Worm (Caenorhabditis elegans) whole organism, early embryonic: ENCODE data around the gene D1014.6.

Experiments
- B0310.2 ChIP-seq: sonication (generic microtip); optimal IDR thresholded peaks from 2 replicates; lab custom pipeline; 2016; ENCODE audit warnings: mild to moderate bottlenecking, missing genetic modification characterization, missing compliant biosample characterization
- F13C5.2 ChIP-seq: sonication (generic microtip); optimal IDR thresholded peaks from 2 replicates; lab custom pipeline; 2017; ENCODE audit warnings: mild to moderate bottlenecking, missing genetic modification characterization, inconsistent platforms, missing compliant biosample characterization
- aly-1 ChIP-seq: sonication (generic microtip); optimal IDR thresholded peaks from 2 replicates; lab custom pipeline; 2016; ENCODE audit warnings: missing genetic modification characterization, missing compliant biosample characterization
- ama-1 ChIP-seq: fragments of 150-350 bp; optimal IDR thresholded peaks from 2 replicates; lab custom pipeline; 2014
- ceh-13 ChIP-seq: fragments of 200-800 bp; sonication (Bioruptor generic); optimal IDR thresholded peaks from 2 replicates; lab custom pipeline; 2018; ENCODE audit warnings: mild to moderate bottlenecking, missing genetic modification characterization, missing compliant biosample characterization
- ceh-36 ChIP-seq: sonication (generic microtip); optimal IDR thresholded peaks from 2 replicates; lab custom pipeline; 2016; ENCODE audit warnings: missing genetic modification characterization, inconsistent platforms, missing compliant biosample characterization
- ets-7 ChIP-seq: sonication (generic microtip); optimal IDR thresholded peaks from 2 replicates; lab custom pipeline; 2016; ENCODE audit warnings: missing genotype, missing genetic modification characterization, missing compliant biosample characterization
- flt-1 ChIP-seq: fragments of 200-800 bp; sonication (Bioruptor generic); IDR thresholded peaks from 2 replicates; pipeline ENCODE4 v1.3.6; 2022; ENCODE audit warnings: missing genetic modification characterization, missing compliant biosample characterization
- hmbx-1 ChIP-seq: sonication (generic microtip); optimal IDR thresholded peaks from 2 replicates; lab custom pipeline; 2016; ENCODE audit warnings: mild to moderate bottlenecking, missing genetic modification characterization, missing compliant biosample characterization
- hmg-4 ChIP-seq: fragments of 200-800 bp; sonication (Bioruptor generic); optimal IDR thresholded peaks from 2 replicates; lab custom pipeline; 2018; ENCODE audit warnings: mild to moderate bottlenecking, missing genetic modification characterization, missing compliant biosample characterization
- hnd-1 ChIP-seq: sonication (generic microtip); optimal IDR thresholded peaks from 2 replicates; lab custom pipeline; 2016; ENCODE audit warnings: missing genetic modification characterization, missing compliant biosample characterization
- pes-1 ChIP-seq: fragments of 200-800 bp; sonication (Bioruptor generic); IDR thresholded peaks from 2 replicates; pipeline ENCODE4 v1.3.6; 2022; ENCODE audit warnings: missing genetic modification reagents, missing genetic modification characterization, missing compliant biosample characterization
- scrt-1 ChIP-seq: fragments of 200-800 bp; sonication (Bioruptor generic); IDR thresholded peaks from 2 replicates; pipeline ENCODE4 v1.3.6; 2022; ENCODE audit warnings: missing genetic modification characterization, missing compliant biosample characterization
- sea-1 ChIP-seq: fragments of 200-800 bp; sonication (Bioruptor generic); conservative IDR thresholded peaks from 2 replicates; pipeline ENCODE4 v1.3.6; 2022; ENCODE audit warnings: missing genetic modification characterization, missing compliant biosample characterization
- tbx-11 ChIP-seq: fragments of 200-800 bp; sonication (Bioruptor generic); IDR thresholded peaks from 2 replicates; pipeline ENCODE4 v1.3.6; 2022; ENCODE audit warnings: missing genetic modification characterization, missing compliant biosample characterization
- tbx-37 ChIP-seq: fragments of 200-800 bp; sonication (Bioruptor generic); conservative IDR thresholded peaks from 2 replicates; pipeline ENCODE4 v1.3.6; 2022; ENCODE audit warnings: missing genetic modification reagents, missing genetic modification characterization, missing compliant biosample characterization
- tra-4 ChIP-seq: sonication (generic microtip); optimal IDR thresholded peaks from 2 replicates; lab custom pipeline; 2017; ENCODE audit warnings: missing genetic modification characterization, missing compliant biosample characterization

The D1014.6 gene

ce11 chrV:8132926-8133325, 12.0 kb downstream of the D1014.6 start, which contains the start of gene D1014.4:
D1014.4 (plus strand) TSS chrV:8133226.
- TF ChIP-seq flt-1 (GFP tag; lab: Robert Waterston, UW) (no peak), ceh-36 (tag; lab: Kevin White, UChicago) (no peak), tra-4 (tag; lab: Kevin White, UChicago) (no peak), hmg-4 (no peak), tbx-11 (no peak), pes-1 (GFP tag; lab: Robert Waterston, UW) (no peak), sea-1 (no peak), ceh-13 (no peak), tbx-37 (no peak), B0310.2 (tag; lab: Kevin White, UChicago) (no peak), ets-7 (tag; lab: Kevin White, UChicago) (no peak), hmbx-1 (tag; lab: Kevin White, UChicago) (no peak), hnd-1 (tag; lab: Kevin White, UChicago) (no peak), F13C5.2 (tag; lab: Kevin White, UChicago) (no peak)

- TF ChIP-seq ets-7 (tag; lab: Kevin White, UChicago) (no peak), hmbx-1 (tag; lab: Kevin White, UChicago) (no peak), pes-1 (GFP tag; lab: Robert Waterston, UW) (no peak), F13C5.2 (tag; lab: Kevin White, UChicago) (no peak), tbx-37 (no peak), hmg-4 (no peak), ceh-36 (tag; lab: Kevin White, UChicago) (no peak), flt-1 (GFP tag; lab: Robert Waterston, UW) (no peak), ama-1 (lab: Kevin White, UChicago) (no peak), tbx-11 (no peak), scrt-1 (GFP tag; lab: Robert Waterston, UW) (no peak), tra-4 (tag; lab: Kevin White, UChicago) (no peak), hnd-1 (tag; lab: Kevin White, UChicago) (no peak), aly-1 (tag; lab: Kevin White, UChicago) (no peak), ceh-13 (no peak), B0310.2 (tag; lab: Kevin White, UChicago) (no peak), sea-1 (no peak)
These were observed 22.6 kb downstream of the D1014.6 start, which contains the start of gene D1014.2 for ce11 chrV:8143605-8144004. D1014.2 (plus strand) TSS chrV:8143905.

- TF ChIP-seq ama-1 (lab: Kevin White, UChicago) (no peak), tra-4 (tag; lab: Kevin White, UChicago) (no peak), ceh-13 (no peak), sea-1 (no peak), scrt-1 (GFP tag; lab: Robert Waterston, UW) (no peak), tbx-37 (no peak), hmbx-1 (tag; lab: Kevin White, UChicago) (no peak), F13C5.2 (tag; lab: Kevin White, UChicago) (no peak)
These were observed 23.5 kb downstream of the D1014.6 start for ce11 chrV:8144515-8144914.

ce11 chrV:8145329-8145728, 24.4 kb downstream of the D1014.6 start, which contains the start of gene D1014.13:
D1014.13 (plus strand) TSS chrV:8145629.
- TF ChIP-seq F13C5.2 (tag; lab: Kevin White, UChicago) (no peak), ama-1 (lab: Kevin White, UChicago) (no peak)

- TF ChIP-seq pes-1 (GFP tag; lab: Robert Waterston, UW) (no peak), hmbx-1 (tag; lab: Kevin White, UChicago) (no peak), tbx-37 (no peak), aly-1 (tag; lab: Kevin White, UChicago) (no peak), hnd-1 (tag; lab: Kevin White, UChicago) (no peak)
These were observed 34.8 kb downstream of the D1014.6 start for ce11 chrV:8155743-8156142.

ce11 chrV:8157446-8157845, 36.5 kb downstream of the D1014.6 start, which contains the start of gene sul-2:
sul-2 (plus strand) TSS chrV:8157746.
- TF ChIP-seq F13C5.2 (tag; lab: Kevin White, UChicago): no peak
- TF ChIP-seq aly-1 (tag; lab: Kevin White, UChicago): no peak
- no peak for TF ChIP-seq sea-1
- no peak for TF ChIP-seq tbx-11
- TF ChIP-seq pes-1 (GFP tag; lab: Robert Waterston, UW): no peak
- no peak for TF ChIP-seq ets-7 (tag; lab: Kevin White, UChicago)
- TF ChIP-seq scrt-1 (GFP tag; lab: Robert Waterston, UW): no peak
- TF ChIP-seq ceh-13: no peak
- no peak for TF ChIP-seq B0310.2 (tag; lab: Kevin White, UChicago)
- no peak for TF ChIP-seq hmbx-1 (tag; lab: Kevin White, UChicago)
- no peak for TF ChIP-seq flt-1 (GFP tag; lab: Robert Waterston, UW)
- no peak for TF ChIP-seq tbx-37
- TF ChIP-seq hmg-4: no peak
- no peak for TF ChIP-seq ceh-36 (tag; lab: Kevin White, UChicago)

ce11 chrV:8159629-8160028, 38.7 kb downstream of the D1014.6 start, which contains the start of gene F20D6.6:
F20D6.6 (plus strand) TSS chrV:8159929.
- TF ChIP-seq F13C5.2 (tag; lab: Kevin White, UChicago) (no peak), ceh-36 (tag; lab: Kevin White, UChicago) (no peak), flt-1 (GFP tag; lab: Robert Waterston, UW) (no peak), pes-1 (GFP tag; lab: Robert Waterston, UW) (no peak), tra-4 (tag; lab: Kevin White, UChicago) (no peak), scrt-1 (GFP tag; lab: Robert Waterston, UW) (no peak), hmg-4 (no peak), aly-1 (tag; lab: Kevin White, UChicago) (no peak), tbx-37 (no peak), B0310.2 (tag; lab: Kevin White, UChicago) (no peak), ets-7 (tag; lab: Kevin White, UChicago) (no peak), hmbx-1 (tag; lab: Kevin White, UChicago) (no peak), tbx-11 (no peak), ama-1 (lab: Kevin White, UChicago) (no peak), hnd-1 (tag; lab: Kevin White, UChicago) (no peak), ceh-13 (no peak), sea-1 (no peak)
